Worm (Caenorhabditis elegans) whole organism, L1 larva: ENCODE data around the gene H20J04.4.

Source experiments
- ces-1 ChIP-seq: fragments of 150-350 bp; optimal IDR thresholded peaks from 2 replicates; lab custom pipeline; 2014; ENCODE audit warnings: missing biosample characterization, missing genetic modification reagents, missing genetic modification characterization
- jun-1 ChIP-seq: fragments of 150-350 bp; optimal IDR thresholded peaks from 2 replicates; lab custom pipeline; 2014; ENCODE audit warnings: missing biosample characterization, missing genetic modification reagents, missing genetic modification characterization
- lin-15B ChIP-seq: fragments of 150-350 bp; sonication (generic microtip); optimal IDR thresholded peaks from 3 replicates; lab custom pipeline; 2014; ENCODE audit warnings: missing biosample characterization, missing genetic modification characterization
- lin-39 ChIP-seq: fragments of 150-350 bp; optimal IDR thresholded peaks from 2 replicates; lab custom pipeline; 2014; ENCODE audit warnings: missing biosample characterization, missing genetic modification reagents, missing genetic modification characterization
- lir-3 ChIP-seq: sonication (generic microtip); optimal IDR thresholded peaks from 2 replicates; lab custom pipeline; 2016; ENCODE audit warnings: mild to moderate bottlenecking, missing genetic modification characterization, moderate library complexity, missing compliant biosample characterization; ENCODE audit not compliant: poor library complexity
- nhr-19 ChIP-seq: fragments of 200-800 bp; sonication (Bioruptor generic); conservative IDR thresholded peaks from 2 replicates; pipeline ENCODE4 v1.3.6; 2022; ENCODE audit warnings: missing genetic modification characterization, missing compliant biosample characterization
- nhr-237 ChIP-seq: fragments of 150-350 bp; optimal IDR thresholded peaks from 2 replicates; lab custom pipeline; 2014; ENCODE audit warnings: missing biosample characterization, missing genetic modification characterization
- nhr-76 ChIP-seq: sonication (generic microtip); optimal IDR thresholded peaks from 2 replicates; lab custom pipeline; 2017; ENCODE audit warnings: missing biosample characterization, missing genetic modification characterization
- snpc-4 ChIP-seq: fragments of 150-350 bp; optimal IDR thresholded peaks from 2 replicates; lab custom pipeline; 2014; ENCODE audit warnings: missing biosample characterization, missing genetic modification characterization
- unc-62 ChIP-seq: fragments of 150-350 bp; optimal IDR thresholded peaks from 2 replicates; lab custom pipeline; 2014; ENCODE audit warnings: missing biosample characterization, missing genetic modification reagents, missing genetic modification characterization
- ztf-11 ChIP-seq, 2 experiments: sonication (generic microtip); optimal IDR thresholded peaks; 2 replicates each; lab custom pipeline; 2016 to 2017; ENCODE audit warnings: missing genetic modification characterization in 2 of 2, missing biosample characterization in 1 of 2, missing compliant biosample characterization in 1 of 2

- TF ChIP-seq ztf-11 (tag; optimal IDR thresholded peaks at IDR 0.05; lab: Kevin White, UChicago) (no peak), lin-15B (tag; lab: Kevin White, UChicago) (no peak), ces-1 (no peak), snpc-4 (tag; lab: Kevin White, UChicago) (no peak), lir-3 (tag; lab: Kevin White, UChicago) (no peak), jun-1 (tag; lab: Kevin White, UChicago) (no peak), lin-39 (tag; lab: Kevin White, UChicago) (no peak), unc-62 (GFP tag; lab: Kevin White, UChicago) (no peak), nhr-76 (tag; lab: Kevin White, UChicago) (no peak), nhr-19 (GFP tag; lab: Robert Waterston, UW) (no peak), nhr-237 (tag; lab: Kevin White, UChicago) (no peak)
Measured at ce11 chrII:4378195-4378594, 49.4 kb downstream of the H20J04.4 start, which contains the start of gene B0286.1.
